Fruit fly (Drosophila melanogaster): ENCODE measurements around the gene Nfs1.

The Nfs1 gene

dm6 chr2L:12049133-12049532 is 49.7 kb downstream of the Nfs1 start, which contains the start of gene PLCXD (continued):
- TF ChIP-seq Fer3 (tag; optimal IDR thresholded peaks at IDR 0.05) (peak; percentile 8), ewg (GFP tag; optimal IDR thresholded peaks at IDR 0.05) (no peak)

Data from whole organism, embryonic.